Fruit fly (Drosophila melanogaster): Measurements from ENCODE around the gene CG42635.

- TF ChIP-seq pan (optimal IDR thresholded peaks at IDR 0.05) (no peak), CG8478 (optimal IDR thresholded peaks at IDR 0.05) (no peak), EcR (GFP tag; optimal IDR thresholded peaks at IDR 0.05) (peak in 1 of 2 experiments; percentile 43), psq (optimal IDR thresholded peaks at IDR 0.05) (no peak), usp (GFP tag; optimal IDR thresholded peaks at IDR 0.05) (no peak), Dll (optimal IDR thresholded peaks at IDR 0.05) (no peak)
Observed at dm6 chr2L:18003028-18003836, 4.5 kb upstream of the CG42635 start.

All from whole organism.